Worm (Caenorhabditis elegans) whole organism, L3 larva: ENCODE data around the gene cdc-14.

Source experiments
- aly-2 ChIP-seq: fragments of 150-350 bp; optimal IDR thresholded peaks from 2 replicates; lab custom pipeline; 2014; ENCODE audit warnings: missing biosample characterization, missing genetic modification characterization
- mdl-1 ChIP-seq: fragments of 150-350 bp; optimal IDR thresholded peaks from 2 replicates; lab custom pipeline; 2014; ENCODE audit warnings: missing biosample characterization, missing genetic modification characterization
- pqm-1 ChIP-seq: fragments of 150-350 bp; optimal IDR thresholded peaks from 2 replicates; lab custom pipeline; 2017; ENCODE audit warnings: missing biosample characterization, missing genetic modification characterization, inconsistent platforms
- snpc-4 ChIP-seq: fragments of 150-350 bp; optimal IDR thresholded peaks from 2 replicates; lab custom pipeline; 2014; ENCODE audit warnings: missing biosample characterization, missing genetic modification characterization

ce11 chrII:5570272-5570671 is 23.0 kb downstream of the cdc-14 start, which contains the start of the genes C17C3.1 and C17C3.15:
- no peak for TF ChIP-seq mdl-1 (tag; lab: Kevin White, UChicago)
- TF ChIP-seq pqm-1 (tag; lab: Kevin White, UChicago): no peak
- TF ChIP-seq snpc-4 (tag; lab: Kevin White, UChicago): no peak
- TF ChIP-seq aly-2 (tag; lab: Kevin White, UChicago): no peak
